Worm (Caenorhabditis elegans) whole organism, late embryonic: ENCODE results near the gene srx-62.

ENCODE experiments used
- T23F11.4 ChIP-seq: fragments of 200-800 bp; sonication (Bioruptor generic); optimal IDR thresholded peaks from 2 replicates; lab custom pipeline; 2018; ENCODE audit warnings: mild to moderate bottlenecking, missing genetic modification characterization, missing compliant biosample characterization
- ceh-45 ChIP-seq: fragments of 200-800 bp; sonication (Bioruptor generic); IDR thresholded peaks from 2 replicates; pipeline ENCODE4 v1.3.6; 2022; ENCODE audit warnings: missing genetic modification reagents, missing genetic modification characterization, missing compliant biosample characterization

DNA sequence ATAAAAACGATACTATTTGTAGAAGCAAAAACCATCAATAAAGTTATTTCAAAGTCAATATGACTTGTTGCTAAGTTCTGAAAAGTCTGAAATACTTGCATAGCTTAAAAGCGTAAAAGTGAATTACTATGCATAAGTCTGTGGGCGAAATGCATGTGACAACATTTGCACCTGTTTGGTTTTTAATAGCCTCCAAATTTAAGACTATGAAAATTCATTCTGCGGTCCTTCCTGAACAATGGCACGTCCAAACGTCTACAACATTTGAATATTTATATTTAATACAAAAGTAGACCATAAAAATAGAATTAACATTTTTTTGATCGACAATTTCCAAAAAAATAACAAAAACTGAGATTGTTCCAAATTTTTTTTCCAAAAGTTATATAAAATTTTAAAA lies 26.0 kb upstream of the srx-62 start, which contains the start of gene K09D9.14:
- TF ChIP-seq ceh-45 (GFP tag; lab: Robert Waterston, UW) (no peak), T23F11.4 (GFP tag; lab: Kevin White, UChicago) (no peak)
